Worm (Caenorhabditis elegans) whole organism, L1 larva: ENCODE results near the gene K08E4.7.

Source experiments
- C04F5.9 ChIP-seq: sonication (generic microtip); optimal IDR thresholded peaks from 2 replicates; lab custom pipeline; 2016; ENCODE audit warnings: missing genetic modification characterization, missing compliant biosample characterization
- C34B4.2 ChIP-seq: sonication (generic microtip); optimal IDR thresholded peaks from 2 replicates; lab custom pipeline; 2017; ENCODE audit warnings: mild to moderate bottlenecking, missing genetic modification characterization, missing compliant biosample characterization
- F16B12.6 ChIP-seq: fragments of 150-350 bp; optimal IDR thresholded peaks from 2 replicates; lab custom pipeline; 2014; ENCODE audit warnings: missing biosample characterization, missing genetic modification characterization
- Y116A8C.19 ChIP-seq: sonication (generic microtip); optimal IDR thresholded peaks from 2 replicates; lab custom pipeline; 2016; ENCODE audit warnings: missing compliant biosample characterization, missing genetic modification characterization, borderline replicate concordance
- alr-1 ChIP-seq: fragments of 200-800 bp; sonication (Bioruptor generic); optimal IDR thresholded peaks from 2 replicates; lab custom pipeline; 2018; ENCODE audit warnings: borderline replicate concordance, mild to moderate bottlenecking, missing genetic modification characterization, missing compliant biosample characterization
- blmp-1 ChIP-seq: fragments of 150-350 bp; optimal IDR thresholded peaks from 2 replicates; lab custom pipeline; 2014; ENCODE audit warnings: missing biosample characterization, missing genetic modification characterization
- ceh-82 ChIP-seq, 3 experiments: fragments of 150-350 bp in 1 of 3; sonication (generic microtip) in 2 of 3; optimal IDR thresholded peaks; 2 replicates each; lab custom pipeline; 2014 to 2017; ENCODE audit warnings: missing biosample characterization in 3 of 3, missing genetic modification characterization in 3 of 3
- dpl-1 ChIP-seq, 3 experiments: fragments of 150-350 bp in 2 of 3; sonication (generic microtip) in 1 of 3; optimal IDR thresholded peaks; 2 replicates each; lab custom pipeline; 2014 to 2017; ENCODE audit warnings: missing biosample characterization in 3 of 3, missing genetic modification characterization in 3 of 3, missing genetic modification reagents in 3 of 3
- efl-1 ChIP-seq, 4 experiments: fragments of 150-350 bp; optimal IDR thresholded peaks in 3 of 4; peaks in 1 of 4; 1 replicate in 1 of 4; 2 replicates in 3 of 4; lab custom pipeline; 2014; ENCODE audit warnings: missing biosample characterization in 2 of 4, missing genetic modification characterization in 2 of 4, missing genetic modification reagents in 2 of 4
- egl-27 ChIP-seq, 2 experiments: fragments of 150-350 bp in 1 of 2; sonication (generic microtip); optimal IDR thresholded peaks; 3 replicates each; lab custom pipeline; 2017 to 2018; ENCODE audit warnings: missing biosample characterization in 2 of 2, missing genetic modification characterization in 2 of 2, missing genetic modification reagents in 2 of 2
- elt-2 ChIP-seq: sonication (generic microtip); optimal IDR thresholded peaks from 2 replicates; lab custom pipeline; 2016; ENCODE audit warnings: missing genetic modification characterization, mild to moderate bottlenecking, inconsistent platforms, missing compliant biosample characterization, missing genetic modification reagents
- elt-3 ChIP-seq, 6 experiments: fragments of 150-350 bp in 1 of 6; sonication (generic microtip); optimal IDR thresholded peaks; 2 replicates each; lab custom pipeline; 2017 to 2018; ENCODE audit warnings: missing biosample characterization in 6 of 6, missing genetic modification characterization in 6 of 6, inconsistent platforms in 1 of 6
- ets-5 ChIP-seq: fragments of 200-800 bp; sonication (Bioruptor generic); IDR thresholded peaks from 2 replicates; pipeline ENCODE4 v1.3.6; 2022; ENCODE audit warnings: missing genetic modification characterization, missing compliant biosample characterization
- fkh-8 ChIP-seq: sonication (generic microtip); optimal IDR thresholded peaks from 2 replicates; lab custom pipeline; 2016; ENCODE audit warnings: mild to moderate bottlenecking, missing genetic modification characterization, missing compliant biosample characterization
- grh-1 ChIP-seq: fragments of 200-800 bp; sonication (Bioruptor generic); IDR thresholded peaks from 2 replicates; pipeline ENCODE4 v1.3.6; 2022; ENCODE audit warnings: missing genetic modification reagents, missing genetic modification characterization, missing compliant biosample characterization
- irx-1 ChIP-seq: sonication (generic microtip); optimal IDR thresholded peaks from 2 replicates; lab custom pipeline; 2016; ENCODE audit warnings: missing genetic modification characterization, missing compliant biosample characterization
- jun-1 ChIP-seq: fragments of 150-350 bp; optimal IDR thresholded peaks from 2 replicates; lab custom pipeline; 2014; ENCODE audit warnings: missing biosample characterization, missing genetic modification reagents, missing genetic modification characterization
- lin-14 ChIP-seq: fragments of 200-800 bp; sonication (Bioruptor generic); optimal IDR thresholded peaks from 2 replicates; lab custom pipeline; 2018; ENCODE audit warnings: mild to moderate bottlenecking, missing genetic modification characterization, moderate library complexity, missing compliant biosample characterization
- lin-35 ChIP-seq, 2 experiments: fragments of 150-350 bp; optimal IDR thresholded peaks; 2 replicates each; lab custom pipeline; 2014; ENCODE audit warnings: missing biosample characterization in 2 of 2, missing genetic modification characterization in 2 of 2, missing genetic modification reagents in 2 of 2
- lsy-2 ChIP-seq, 2 experiments: fragments of 150-350 bp; optimal IDR thresholded peaks; 2 replicates each; lab custom pipeline; 2014; ENCODE audit warnings: missing biosample characterization in 2 of 2, missing genetic modification characterization in 2 of 2
- mep-1 ChIP-seq: fragments of 150-350 bp; optimal IDR thresholded peaks from 2 replicates; lab custom pipeline; 2014; ENCODE audit warnings: missing biosample characterization, missing genetic modification characterization
- nhr-12 ChIP-seq: sonication (generic microtip); optimal IDR thresholded peaks from 2 replicates; lab custom pipeline; 2017; ENCODE audit warnings: missing biosample characterization, missing genetic modification characterization
- nhr-19 ChIP-seq: fragments of 200-800 bp; sonication (Bioruptor generic); conservative IDR thresholded peaks from 2 replicates; pipeline ENCODE4 v1.3.6; 2022; ENCODE audit warnings: missing genetic modification characterization, missing compliant biosample characterization
- nhr-20 ChIP-seq: sonication (generic microtip); optimal IDR thresholded peaks from 2 replicates; lab custom pipeline; 2016; ENCODE audit warnings: mild to moderate bottlenecking, missing genetic modification characterization, missing compliant biosample characterization
- nhr-28 ChIP-seq: fragments of 150-350 bp; optimal IDR thresholded peaks from 2 replicates; lab custom pipeline; 2014; ENCODE audit warnings: missing biosample characterization, missing genetic modification characterization
- nhr-47 ChIP-seq: sonication (generic microtip); optimal IDR thresholded peaks from 2 replicates; lab custom pipeline; 2016; ENCODE audit warnings: mild to moderate bottlenecking, missing genetic modification characterization, moderate library complexity, missing compliant biosample characterization
- nhr-71 ChIP-seq: sonication (generic microtip); optimal IDR thresholded peaks from 2 replicates; lab custom pipeline; 2016; ENCODE audit warnings: mild to moderate bottlenecking, missing genetic modification characterization, moderate library complexity, missing compliant biosample characterization
- nhr-76 ChIP-seq: sonication (generic microtip); optimal IDR thresholded peaks from 2 replicates; lab custom pipeline; 2017; ENCODE audit warnings: missing biosample characterization, missing genetic modification characterization
- nhr-85 ChIP-seq: sonication (generic microtip); peaks from one replicate; lab custom pipeline; 2016; ENCODE audit warnings: missing genetic modification characterization, inconsistent platforms, missing compliant biosample characterization
- nhr-90 ChIP-seq: sonication (generic microtip); optimal IDR thresholded peaks from 2 replicates; lab custom pipeline; 2016; ENCODE audit warnings: mild to moderate bottlenecking, missing genetic modification characterization, missing compliant biosample characterization; ENCODE audit not compliant: poor library complexity
- pag-3 ChIP-seq: sonication (generic microtip); optimal IDR thresholded peaks from 2 replicates; lab custom pipeline; 2017; ENCODE audit warnings: missing genetic modification characterization, mild to moderate bottlenecking, missing compliant biosample characterization, antibody characterized with exemption, borderline replicate concordance; ENCODE audit not compliant: insufficient read depth
- pax-3 ChIP-seq: fragments of 200-800 bp; sonication (Bioruptor generic); optimal IDR thresholded peaks from 2 replicates; lab custom pipeline; 2018; ENCODE audit warnings: mild to moderate bottlenecking, missing genetic modification characterization, moderate library complexity, missing compliant biosample characterization
- skn-1 ChIP-seq: fragments of 150-350 bp; optimal IDR thresholded peaks from 2 replicates; lab custom pipeline; 2014; ENCODE audit warnings: missing biosample characterization, missing genetic modification characterization
- snpc-4 ChIP-seq: fragments of 150-350 bp; optimal IDR thresholded peaks from 2 replicates; lab custom pipeline; 2014; ENCODE audit warnings: missing biosample characterization, missing genetic modification characterization
- snu-23 ChIP-seq: sonication (generic microtip); optimal IDR thresholded peaks from 2 replicates; lab custom pipeline; 2016; ENCODE audit warnings: missing genetic modification characterization, missing compliant biosample characterization
- sox-4 ChIP-seq: sonication (generic microtip); optimal IDR thresholded peaks from 2 replicates; lab custom pipeline; 2016; ENCODE audit warnings: missing genetic modification characterization, missing compliant biosample characterization
- sptf-1 ChIP-seq: fragments of 150-350 bp; optimal IDR thresholded peaks from 2 replicates; lab custom pipeline; 2014; ENCODE audit warnings: missing biosample characterization, missing genetic modification characterization
- tbx-2 ChIP-seq: sonication (generic microtip); optimal IDR thresholded peaks from 2 replicates; lab custom pipeline; 2016; ENCODE audit warnings: missing genetic modification characterization, missing compliant biosample characterization
- tlp-1 ChIP-seq: fragments of 150-350 bp; optimal IDR thresholded peaks from 2 replicates; lab custom pipeline; 2014; ENCODE audit warnings: missing biosample characterization, missing genetic modification characterization
- vab-15 ChIP-seq: sonication (generic microtip); optimal IDR thresholded peaks from 2 replicates; lab custom pipeline; 2017; ENCODE audit warnings: missing genotype, mild to moderate bottlenecking, missing genetic modification characterization, missing compliant biosample characterization
- xbp-1 ChIP-seq: sonication (generic microtip); optimal IDR thresholded peaks from 2 replicates; lab custom pipeline; 2016; ENCODE audit warnings: missing genetic modification characterization, missing compliant biosample characterization
- zag-1 ChIP-seq: fragments of 150-350 bp; optimal IDR thresholded peaks from 2 replicates; lab custom pipeline; 2014; ENCODE audit warnings: missing biosample characterization, missing genetic modification characterization
- ztf-11 ChIP-seq, 2 experiments: sonication (generic microtip); optimal IDR thresholded peaks; 2 replicates each; lab custom pipeline; 2016 to 2017; ENCODE audit warnings: missing genetic modification characterization in 2 of 2, missing biosample characterization in 1 of 2, missing compliant biosample characterization in 1 of 2

The K08E4.7 gene

DNA sequence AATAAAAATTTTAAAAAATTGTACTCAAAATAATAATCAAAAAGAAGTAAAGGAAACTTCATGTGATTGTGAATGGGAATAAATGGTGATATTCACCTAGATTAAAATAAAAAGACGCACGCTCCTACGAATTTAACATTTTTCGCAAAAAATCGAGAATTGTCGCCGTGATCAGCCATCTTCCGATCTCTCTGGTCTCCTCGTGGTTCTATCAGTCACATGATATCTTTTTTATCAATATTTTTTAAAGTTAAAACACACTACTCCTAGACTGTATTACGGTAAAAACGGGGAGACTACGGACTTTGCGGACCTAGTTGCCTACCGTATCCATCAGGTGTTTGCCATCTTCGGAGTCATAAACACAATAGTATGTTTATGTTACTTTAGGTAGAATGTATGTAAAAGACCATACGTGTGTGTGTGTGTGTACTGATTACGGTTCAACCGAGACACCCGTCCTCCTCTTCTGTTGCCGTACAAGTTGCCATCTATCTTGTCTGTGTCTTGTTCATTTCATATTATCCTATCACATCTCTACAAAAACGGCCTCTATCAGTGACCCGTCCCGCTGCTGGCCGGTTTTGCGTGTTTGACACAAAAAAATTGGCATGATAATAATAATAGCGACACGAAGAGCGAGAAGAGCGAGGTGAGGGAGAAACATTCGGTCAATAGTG is 28.9 kb upstream of the K08E4.7 start, which contains the start of gene T12G3.2:
T12G3.2 (minus strand) TSS at position 444 of the 680 bp plus-strand sequence.
- TF ChIP-seq nhr-71 (peak; percentile 52), sptf-1 (tag; lab: Kevin White, UChicago) (no peak), C04F5.9 (tag; lab: Kevin White, UChicago) (no peak), lin-35 (GFP tag; optimal IDR thresholded peaks at IDR 0.05; lab: Kevin White, UChicago) (peak in 1 of 2 experiments; percentile 52), nhr-76 (tag; lab: Kevin White, UChicago) (no peak), nhr-20 (tag; lab: Kevin White, UChicago) (peak; percentile 76), pag-3 (tag; lab: Kevin White, UChicago) (no peak), grh-1 (no peak), skn-1 (tag; lab: Kevin White, UChicago) (no peak), nhr-28 (tag; lab: Kevin White, UChicago) (no peak), fkh-8 (tag; lab: Kevin White, UChicago) (no peak), elt-3 (tag; optimal IDR thresholded peaks at IDR 0.05; lab: Kevin White, UChicago) (peak in 2 of 6 experiments; percentile 19 to 71), elt-2 (tag; lab: Kevin White, UChicago) (peak; percentile 74), dpl-1 (GFP tag; optimal IDR thresholded peaks at IDR 0.05; lab: Kevin White, UChicago) (no peak), efl-1 (optimal IDR thresholded peaks at IDR 0.05; lab: Kevin White, UChicago) (no peak), efl-1 (GFP tag; optimal IDR thresholded peaks at IDR 0.05 in 1 of 2; lab: Kevin White, UChicago) (peak in 1 of 2 experiments; percentile 82), F16B12.6 (tag; lab: Kevin White, UChicago) (no peak), nhr-85 (peak; percentile 86), nhr-19 (GFP tag; lab: Robert Waterston, UW) (peak; percentile 5; the same call in 1 of the 2 replicates), vab-15 (tag; lab: Kevin White, UChicago) (no peak), ets-5 (GFP tag; lab: Robert Waterston, UW) (no peak), zag-1 (tag; lab: Kevin White, UChicago) (no peak), snpc-4 (no peak), xbp-1 (tag; lab: Kevin White, UChicago) (no peak), lsy-2 (tag; optimal IDR thresholded peaks at IDR 0.05; lab: Kevin White, UChicago) (peak in 1 of 2 experiments; percentile 50), ztf-11 (tag; optimal IDR thresholded peaks at IDR 0.05; lab: Kevin White, UChicago) (no peak), lin-14 (peak; percentile 60), tlp-1 (tag; lab: Kevin White, UChicago) (no peak), alr-1 (tag; lab: Kevin White, UChicago) (no peak), pax-3 (no peak), snu-23 (GFP tag; lab: Kevin White, UChicago) (peak; percentile 40), nhr-90 (tag; lab: Kevin White, UChicago) (peak; percentile 33), blmp-1 (tag; lab: Kevin White, UChicago) (peak; percentile 20)

DNA sequence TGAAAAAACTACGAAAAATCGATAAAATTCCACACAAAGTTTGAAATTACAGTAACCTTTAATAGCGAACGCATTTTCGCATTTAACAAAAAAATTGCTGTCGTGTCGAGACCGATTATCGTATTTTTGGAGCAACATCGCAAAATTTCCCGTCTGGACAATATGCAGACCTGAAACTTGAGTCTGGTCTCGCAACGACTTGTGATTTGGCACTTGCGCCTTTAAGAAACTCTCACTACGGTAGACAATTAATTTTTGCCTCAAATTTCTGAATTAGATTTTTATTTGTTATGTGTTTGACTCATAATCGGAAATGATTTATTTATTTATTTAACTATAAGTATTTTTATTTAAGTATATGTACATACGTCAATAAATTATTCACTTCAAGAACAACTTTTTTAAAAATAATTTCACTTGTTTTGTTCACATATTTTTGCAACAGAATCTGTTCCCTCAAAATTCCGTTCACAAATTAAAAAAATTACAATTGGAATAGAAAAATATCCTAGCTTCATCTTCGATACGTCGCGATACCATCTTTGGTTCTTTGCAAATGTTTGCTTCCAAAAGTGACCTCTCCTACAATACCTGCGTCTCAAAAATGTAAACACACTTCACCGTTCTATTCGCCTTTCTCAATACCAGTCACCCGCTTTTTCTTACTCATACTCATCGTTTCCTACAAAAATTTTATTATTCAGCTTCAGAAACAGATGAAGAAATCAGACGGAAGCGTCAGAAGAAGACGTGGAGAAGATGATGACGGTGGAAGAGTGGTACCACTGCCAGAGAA is 27.8 kb upstream of the K08E4.7 start, which contains the start of gene T12G3.4:
T12G3.4 (plus strand) TSS at position 705 of the 796 bp plus-strand sequence.
- no peak for TF ChIP-seq C34B4.2 (tag; lab: Kevin White, UChicago)
- no peak for TF ChIP-seq egl-27 (tag; optimal IDR thresholded peaks at IDR 0.05; lab: Kevin White, UChicago)
- TF ChIP-seq irx-1 (tag; lab: Kevin White, UChicago), result no peak
- no peak for TF ChIP-seq nhr-47 (tag; lab: Kevin White, UChicago)
- no peak for TF ChIP-seq nhr-12
- no peak for TF ChIP-seq alr-1 (tag; lab: Kevin White, UChicago)
- TF ChIP-seq tbx-2 (tag; lab: Kevin White, UChicago), result no peak
- TF ChIP-seq ztf-11 (tag; optimal IDR thresholded peaks at IDR 0.05; lab: Kevin White, UChicago), result no peak
- TF ChIP-seq Y116A8C.19 (tag; lab: Kevin White, UChicago), result no peak
- TF ChIP-seq sox-4 (tag; lab: Kevin White, UChicago), result no peak
- no peak for TF ChIP-seq nhr-85
- no peak for TF ChIP-seq ceh-82 (tag; optimal IDR thresholded peaks at IDR 0.05; lab: Kevin White, UChicago)
- TF ChIP-seq mep-1 (tag; lab: Kevin White, UChicago), result no peak
- no peak for TF ChIP-seq jun-1
- TF ChIP-seq vab-15 (tag; lab: Kevin White, UChicago), result no peak
- TF ChIP-seq lin-35 (GFP tag; optimal IDR thresholded peaks at IDR 0.05; lab: Kevin White, UChicago), result no peak
- no peak for TF ChIP-seq efl-1 (optimal IDR thresholded peaks at IDR 0.05; lab: Kevin White, UChicago)
- no peak for TF ChIP-seq efl-1 (GFP tag; optimal IDR thresholded peaks at IDR 0.05 in 1 of 2; lab: Kevin White, UChicago)
